Fruit fly (Drosophila melanogaster): ENCODE results near the gene InR.

Gene InR

DNA sequence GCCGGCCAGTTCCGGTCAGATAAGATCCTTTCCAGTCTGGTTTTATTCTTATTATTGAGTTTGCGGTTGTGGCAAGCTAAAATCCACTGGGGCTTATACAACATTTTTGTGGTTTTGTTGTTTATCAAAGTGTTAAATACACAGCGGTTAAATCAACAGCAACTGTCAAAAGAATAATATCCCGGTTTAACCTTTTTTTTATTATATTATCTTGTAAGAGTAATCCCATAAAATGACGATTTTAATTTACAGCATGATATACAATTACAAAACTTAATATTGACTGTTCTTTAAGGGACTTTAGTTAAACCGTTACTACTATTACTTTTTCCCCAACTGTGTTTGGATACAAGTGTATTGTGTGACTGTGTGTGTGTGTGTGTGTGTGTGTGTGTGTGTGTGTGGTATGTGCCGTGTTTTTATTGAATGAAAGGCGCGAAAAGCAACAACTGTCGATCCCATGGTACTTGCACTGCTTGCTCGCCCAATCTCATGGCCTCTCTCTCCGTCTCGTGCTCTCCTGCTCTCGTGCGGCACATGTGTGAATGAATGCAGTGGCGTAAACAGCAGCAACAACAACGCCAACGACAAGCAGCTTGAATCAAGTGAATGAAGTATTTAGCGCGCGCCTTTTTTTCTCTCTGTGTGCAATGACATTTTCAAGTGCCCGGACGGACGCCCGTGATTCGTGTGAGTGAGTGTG is 29.5 kb downstream of the InR start (continued):
- peak; percentile 70 for TF ChIP-seq CG1621 (tag; optimal IDR thresholded peaks at IDR 0.05)
- no peak for TF ChIP-seq Blimp-1 (GFP tag; optimal IDR thresholded peaks at IDR 0.05)
- peak; percentile 8 for TF ChIP-seq cyc (GFP tag; optimal IDR thresholded peaks at IDR 0.05)
- TF ChIP-seq CG16779 (tag; optimal IDR thresholded peaks at IDR 0.05), result peak; percentile 48
- no peak for TF ChIP-seq Ets21C (GFP tag; optimal IDR thresholded peaks at IDR 0.05)
- no peak for TF ChIP-seq CG31627 (GFP tag; optimal IDR thresholded peaks at IDR 0.05)
- peak; percentile 31 for TF ChIP-seq Ets96B (tag; optimal IDR thresholded peaks at IDR 0.05)
- peak; percentile 47 for TF ChIP-seq CG32006 (GFP tag; optimal IDR thresholded peaks at IDR 0.05)

DNA sequence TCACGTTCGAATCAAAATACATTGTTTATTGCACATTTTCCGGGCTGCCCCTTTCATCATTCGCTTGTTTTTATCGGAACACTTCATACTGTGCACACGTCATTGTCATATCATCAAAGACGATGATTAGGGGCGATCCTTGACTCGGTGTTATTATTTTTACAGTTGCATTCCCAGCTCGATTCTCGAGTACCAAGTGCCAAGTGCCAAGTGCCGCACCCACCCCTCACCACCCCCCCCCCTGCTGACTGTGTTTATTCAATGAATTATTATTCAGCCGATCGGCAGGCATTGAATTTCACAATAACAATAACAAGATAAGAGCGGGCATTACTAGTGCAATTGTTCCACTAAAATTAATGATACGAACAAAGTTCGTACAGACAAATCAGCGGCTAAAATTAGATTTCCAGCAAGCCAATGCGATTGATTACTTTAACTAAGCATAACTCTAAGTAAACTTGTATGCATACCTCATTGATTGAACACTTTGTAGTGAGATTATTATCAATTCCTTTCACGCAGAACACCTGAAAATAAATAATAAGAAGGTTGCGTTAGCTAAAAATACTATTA is 31.6 kb downstream of the InR start:
- TF ChIP-seq CG11762 (GFP tag; optimal IDR thresholded peaks at IDR 0.05; ENCODE audit: insufficient read depth) (no peak), CG34406 (GFP tag; optimal IDR thresholded peaks at IDR 0.05) (no peak), CG16779 (tag; optimal IDR thresholded peaks at IDR 0.05) (peak; percentile 52), lz (GFP tag; optimal IDR thresholded peaks at IDR 0.05) (no peak), pdm3 (GFP tag; optimal IDR thresholded peaks at IDR 0.05) (no peak), Hr38 (GFP tag; optimal IDR thresholded peaks at IDR 0.05) (no peak), Eip78C (GFP tag) (peak; percentile 25), CG31627 (GFP tag; optimal IDR thresholded peaks at IDR 0.05) (no peak), OdsH (GFP tag; optimal IDR thresholded peaks at IDR 0.05) (no peak), CG8119 (GFP tag; IDR thresholded peaks at IDR 0.05) (no peak), fkh (GFP tag; optimal IDR thresholded peaks at IDR 0.05) (peak; percentile 13), vri (GFP tag; optimal IDR thresholded peaks at IDR 0.05) (peak; percentile 11), svp (GFP tag) (no peak)

DNA sequence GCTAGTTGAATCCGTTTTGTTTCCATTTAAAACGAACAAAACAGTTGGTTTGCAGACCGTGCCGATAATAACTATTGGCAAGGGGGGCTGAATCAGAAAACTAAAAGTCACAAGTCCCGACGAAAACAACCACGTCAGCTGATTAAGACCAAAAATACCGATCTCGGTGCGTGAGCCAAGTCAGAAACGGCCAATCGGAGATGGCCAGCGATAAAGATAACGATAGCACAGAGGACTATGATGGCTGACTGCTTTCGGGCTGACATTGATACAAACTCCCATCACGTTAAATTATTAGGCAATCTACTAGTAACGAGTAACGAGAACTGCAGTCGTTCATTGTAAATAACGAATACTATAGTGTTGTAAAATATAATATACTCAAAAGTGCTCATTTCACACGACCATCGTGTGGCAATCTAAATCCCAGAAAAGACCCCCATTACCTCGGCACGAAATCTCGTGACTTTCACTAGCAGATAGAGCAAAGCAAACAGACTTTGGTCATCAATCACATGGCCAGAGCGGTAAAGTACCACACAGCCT is 32.1 kb downstream of the InR start:
- TF ChIP-seq dac (GFP tag; optimal IDR thresholded peaks at IDR 0.05) (no peak), CG9139 (GFP tag; optimal IDR thresholded peaks at IDR 0.05) (no peak), CG6276 (GFP tag; optimal IDR thresholded peaks at IDR 0.05) (no peak), CG6854 (GFP tag; optimal IDR thresholded peaks at IDR 0.05) (no peak)

DNA sequence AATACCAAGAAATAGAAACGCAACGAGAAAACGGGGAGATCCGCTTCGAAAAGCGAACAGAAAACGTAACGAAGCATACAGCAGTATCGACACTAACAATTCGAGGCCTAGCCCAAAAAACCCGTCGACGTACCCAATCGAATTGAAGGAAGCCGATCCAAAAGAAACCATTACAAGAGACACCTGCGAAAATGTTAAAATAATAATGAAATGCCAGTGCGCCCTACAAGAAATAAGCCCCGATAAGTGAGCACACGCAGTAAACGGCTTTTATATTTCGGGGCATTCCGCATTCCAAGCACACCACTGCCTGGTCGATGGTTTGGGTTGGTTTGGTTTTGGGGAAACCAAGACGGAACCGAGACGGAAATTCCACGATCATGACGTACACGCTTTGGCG is 32.8 kb downstream of the InR start:
- peak; percentile 40 for TF ChIP-seq Eip78C (GFP tag)
- no peak for TF ChIP-seq CG8119 (GFP tag; IDR thresholded peaks at IDR 0.05)

DNA sequence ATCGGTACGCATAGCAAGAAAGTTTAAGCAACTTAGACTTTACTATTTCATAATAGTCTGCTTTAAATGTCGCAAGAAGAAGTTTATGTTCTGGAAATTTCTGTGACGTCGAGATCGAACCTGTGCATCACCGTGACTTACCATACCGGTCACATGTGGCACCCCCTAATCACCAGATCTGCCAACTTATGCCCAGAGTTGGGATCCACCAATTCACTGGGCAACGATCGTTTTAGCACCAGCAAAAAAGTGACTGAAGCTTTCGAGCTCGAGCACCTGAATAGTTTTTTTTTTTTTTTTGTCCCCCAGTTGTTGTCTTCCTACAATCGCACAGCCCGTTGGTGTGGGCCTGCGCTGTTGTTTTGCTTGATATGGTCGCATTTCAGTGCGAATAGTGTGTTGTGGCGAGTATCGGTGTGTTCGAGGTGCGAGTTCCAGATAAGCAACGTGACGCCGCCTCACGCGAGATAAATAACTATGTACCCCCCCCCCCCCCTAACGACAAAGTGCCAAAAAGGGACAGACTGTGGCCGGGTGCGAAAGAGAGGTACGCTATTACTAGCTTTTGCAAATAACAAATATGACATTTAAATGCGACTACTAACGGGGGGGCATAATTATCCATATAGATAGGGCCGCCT is 34.7 kb downstream of the InR start:
- TF ChIP-seq pdm3 (GFP tag; optimal IDR thresholded peaks at IDR 0.05), result no peak
- no peak for TF ChIP-seq vri (GFP tag; optimal IDR thresholded peaks at IDR 0.05)
- peak; percentile 16 for TF ChIP-seq dsx (GFP tag; optimal IDR thresholded peaks at IDR 0.05; ENCODE audit: poor library complexity, severe bottlenecking)
- no peak for TF ChIP-seq Ets96B (tag; optimal IDR thresholded peaks at IDR 0.05)
- peak; percentile 74 for TF ChIP-seq fkh (GFP tag; optimal IDR thresholded peaks at IDR 0.05)
- peak; percentile 33 to 39 for TF ChIP-seq ss (GFP tag; optimal IDR thresholded peaks at IDR 0.05)
- 0 out of 3 replicates have a peak, but pooled peaks have one; percentile 20 for TF ChIP-seq CG6163 (GFP tag; IDR thresholded peaks at IDR 0.05)
- no peak for TF ChIP-seq CG8119 (GFP tag; IDR thresholded peaks at IDR 0.05)
- TF ChIP-seq Eip78C (GFP tag), result peak; percentile 35
- no peak for TF ChIP-seq esn (GFP tag; optimal IDR thresholded peaks at IDR 0.05)

Measured in whole organism, prepupa.